Worm (Caenorhabditis elegans): ENCODE data around the gene T15B7.1.

ce11 chrV:6876763-6877515 lies 34.4 kb downstream of the T15B7.1 start:
- no peak for TF ChIP-seq snpc-4 (tag; optimal IDR thresholded peaks at IDR 0.05)
- TF ChIP-seq nhr-77 (tag; optimal IDR thresholded peaks at IDR 0.05) = no peak
- no peak for TF ChIP-seq unc-39 (tag; optimal IDR thresholded peaks at IDR 0.05)
- peak; percentile 19 for TF ChIP-seq mep-1 (tag; optimal IDR thresholded peaks at IDR 0.05)
- TF ChIP-seq lin-38 (GFP tag; IDR thresholded peaks at IDR 0.05) = no peak
- TF ChIP-seq rbr-2 (tag; optimal IDR thresholded peaks at IDR 0.05) = no peak
- no peak for TF ChIP-seq Y75B8A.6 (GFP tag; IDR thresholded peaks at IDR 0.05)
